Worm (Caenorhabditis elegans) whole organism, midembryonic: ENCODE measurements around the gene srw-26.

Experiments
- cog-1 ChIP-seq: sonication (generic microtip); optimal IDR thresholded peaks from 2 replicates; lab custom pipeline; 2016; ENCODE audit warnings: missing genetic modification characterization, missing compliant biosample characterization
- klf-2 ChIP-seq: fragments of 200-800 bp; sonication (Bioruptor generic); conservative IDR thresholded peaks from 2 replicates; pipeline ENCODE4 v1.3.6; 2022; ENCODE audit warnings: missing genetic modification reagents, missing genetic modification characterization, missing compliant biosample characterization
- ref-1 ChIP-seq: fragments of 200-800 bp; sonication (Bioruptor generic); conservative IDR thresholded peaks from 2 replicates; pipeline ENCODE4 v1.3.6; 2022; ENCODE audit warnings: missing genetic modification reagents, missing genetic modification characterization, missing compliant biosample characterization
- ztf-23 ChIP-seq: fragments of 200-800 bp; sonication (Bioruptor generic); IDR thresholded peaks from 2 replicates; pipeline ENCODE4 v1.3.6; 2022; ENCODE audit warnings: missing genetic modification reagents, missing genetic modification characterization, missing compliant biosample characterization

- TF ChIP-seq klf-2: no peak
- no peak for TF ChIP-seq ref-1 (GFP tag; lab: Robert Waterston, UW)
- TF ChIP-seq ztf-23 (GFP tag; lab: Robert Waterston, UW): no peak
- no peak for TF ChIP-seq cog-1 (tag; lab: Kevin White, UChicago)
These were observed 23.2 kb upstream of the srw-26 start, which contains the start of gene srh-186 for ce11 chrV:15955497-15955896.
